Fruit fly (Drosophila melanogaster) whole organism, wandering third instar larva: ENCODE measurements around the gene Nak.

Experiments
- Abd-B ChIP-seq: fragments of >200 bp; optimal IDR thresholded peaks from 2 replicates; lab custom pipeline; 2017; ENCODE audit warnings: missing biosample characterization, missing genetic modification characterization
- CG32264 ChIP-seq: fragments of 200-800 bp; sonication (Bioruptor generic); optimal IDR thresholded peaks from 2 replicates; lab custom pipeline; 2016; ENCODE audit warnings: missing biosample characterization, missing genetic modification characterization
- CG9705 ChIP-seq: fragments of 200-800 bp; sonication (Bioruptor generic); optimal IDR thresholded peaks from 2 replicates; lab custom pipeline; 2018; ENCODE audit warnings: missing biosample characterization, mild to moderate bottlenecking, missing genetic modification characterization
- CrebA ChIP-seq: fragments of 200-800 bp; sonication (Bioruptor generic); optimal IDR thresholded peaks from 2 replicates; lab custom pipeline; 2016; ENCODE audit warnings: missing biosample characterization, mild to moderate bottlenecking, missing genetic modification characterization, borderline replicate concordance
- Dif ChIP-seq: fragments of 200-275, 200-300 bp; sonication (Bioruptor generic); optimal IDR thresholded peaks from 2 replicates; lab custom pipeline; 2018; ENCODE audit warnings: missing biosample characterization, missing genetic modification characterization; ENCODE audit not compliant: partially characterized antibody
- GATAd ChIP-seq: sonication (Bioruptor generic); optimal IDR thresholded peaks from 2 replicates; lab custom pipeline; 2016; ENCODE audit warnings: missing biosample characterization, missing genetic modification characterization
- HLH106 ChIP-seq: fragments of 200-800 bp; optimal IDR thresholded peaks from 3 replicates; lab custom pipeline; 2019; ENCODE audit warnings: missing biosample characterization, mild to moderate bottlenecking, missing genetic modification characterization, moderate library complexity
- Hnf4 ChIP-seq: fragments of 200-800 bp; sonication (Bioruptor generic); optimal IDR thresholded peaks from 2 replicates; lab custom pipeline; 2016; ENCODE audit warnings: missing biosample characterization, mild to moderate bottlenecking, missing genetic modification characterization
- Hr78 ChIP-seq: fragments of >200 bp; optimal IDR thresholded peaks from 2 replicates; lab custom pipeline; 2017; ENCODE audit warnings: missing biosample characterization, missing genetic modification characterization
- Hr83 ChIP-seq: fragments of 200-300 bp; sonication (Bioruptor generic); optimal IDR thresholded peaks from 2 replicates; lab custom pipeline; 2016; ENCODE audit warnings: missing biosample characterization, mild to moderate bottlenecking, missing genetic modification characterization, moderate library complexity; ENCODE audit not compliant: poor library complexity, severe bottlenecking
- Jra ChIP-seq: sonication (Bioruptor generic); optimal IDR thresholded peaks from 2 replicates; lab custom pipeline; 2016; ENCODE audit warnings: missing biosample characterization, missing genetic modification characterization
- Mio ChIP-seq: sonication (Bioruptor generic); optimal IDR thresholded peaks from 2 replicates; lab custom pipeline; 2016; ENCODE audit warnings: missing biosample characterization, missing genetic modification characterization
- Myc ChIP-seq: fragments of >200 bp; optimal IDR thresholded peaks from 2 replicates; lab custom pipeline; 2017
- N ChIP-seq: fragments of >200 bp; optimal IDR thresholded peaks from 2 replicates; lab custom pipeline; 2018; ENCODE audit warnings: missing biosample characterization, missing external identifiers, missing genetic modification characterization
- OdsH ChIP-seq: fragments of 200-800 bp; sonication (Bioruptor generic); optimal IDR thresholded peaks from 2 replicates; lab custom pipeline; 2016; ENCODE audit warnings: missing biosample characterization, mild to moderate bottlenecking, missing genetic modification characterization
- Rel ChIP-seq, 2 experiments: fragments of 200-800 bp; sonication (Bioruptor generic) in 1 of 2; optimal IDR thresholded peaks; 2 replicates in 1 of 2; 3 replicates in 1 of 2; lab custom pipeline; 2016 to 2019; ENCODE audit warnings: mild to moderate bottlenecking in 2 of 2, missing biosample characterization in 2 of 2, missing genetic modification characterization in 2 of 2, moderate library complexity in 1 of 2
- Sp1 ChIP-seq: fragments of 200-800 bp; sonication (Bioruptor generic); optimal IDR thresholded peaks from 3 replicates; lab custom pipeline; 2019; ENCODE audit warnings: missing biosample characterization, mild to moderate bottlenecking, missing genetic modification characterization, moderate library complexity
- Vsx2 ChIP-seq: fragments of 200-300, 225-300 bp; sonication (Bioruptor generic); optimal IDR thresholded peaks from 2 replicates; lab custom pipeline; 2018; ENCODE audit warnings: missing biosample characterization, missing genetic modification characterization; ENCODE audit not compliant: partially characterized antibody
- br ChIP-seq: fragments of 200-800 bp; sonication (Bioruptor generic); optimal IDR thresholded peaks from 2 replicates; lab custom pipeline; 2016; ENCODE audit warnings: missing biosample characterization, missing genetic modification characterization
- brk ChIP-seq: fragments of 200-800 bp; sonication (Bioruptor generic); optimal IDR thresholded peaks from 2 replicates; lab custom pipeline; 2016; ENCODE audit warnings: missing biosample characterization, mild to moderate bottlenecking, missing genetic modification characterization
- dl ChIP-seq, 2 experiments: fragments of 175-275, 200-275 bp in 1 of 2; fragments of 200-275 bp in 1 of 2; sonication (Bioruptor generic); optimal IDR thresholded peaks; lab custom pipeline; 2018; ENCODE audit warnings: mild to moderate bottlenecking in 2 of 2, missing biosample characterization in 2 of 2, missing genetic modification characterization in 2 of 2, moderate library complexity in 2 of 2; ENCODE audit not compliant: partially characterized antibody in 2 of 2, insufficient read depth in 1 of 2
- dmrt93B ChIP-seq: fragments of 200-800 bp; sonication (Bioruptor generic); optimal IDR thresholded peaks from 2 replicates; lab custom pipeline; 2018; ENCODE audit warnings: missing biosample characterization, mild to moderate bottlenecking, missing genetic modification characterization
- dsf ChIP-seq: sonication (Bioruptor generic); optimal IDR thresholded peaks from 2 replicates; lab custom pipeline; 2016; ENCODE audit warnings: missing biosample characterization, missing genetic modification characterization, borderline replicate concordance
- ey ChIP-seq: fragments of 200-800 bp; sonication (Bioruptor generic); optimal IDR thresholded peaks from 2 replicates; lab custom pipeline; 2016; ENCODE audit warnings: missing biosample characterization, missing genetic modification characterization
- foxo ChIP-seq, 2 experiments: fragments of 200-800 bp; sonication (Bioruptor generic); optimal IDR thresholded peaks; 2 replicates in 1 of 2; 3 replicates in 1 of 2; lab custom pipeline; 2016 to 2017; ENCODE audit warnings: missing biosample characterization in 2 of 2, missing genetic modification characterization in 2 of 2
- fru ChIP-seq: fragments of 200-800 bp; sonication (Bioruptor generic); optimal IDR thresholded peaks from 3 replicates; lab custom pipeline; 2016; ENCODE audit warnings: missing biosample characterization, mild to moderate bottlenecking, missing genetic modification characterization
- h ChIP-seq: fragments of 200-800 bp; sonication (Bioruptor generic); optimal IDR thresholded peaks from 3 replicates; lab custom pipeline; 2016; ENCODE audit warnings: missing biosample characterization, mild to moderate bottlenecking, missing genetic modification characterization
- jim ChIP-seq: fragments of 175-275, 200-325 bp; sonication (Bioruptor generic); optimal IDR thresholded peaks from 2 replicates; lab custom pipeline; 2016; ENCODE audit warnings: missing biosample characterization, mild to moderate bottlenecking, missing genetic modification characterization
- pan ChIP-seq: fragments of >200 bp; optimal IDR thresholded peaks from 2 replicates; lab custom pipeline; 2017
- psq ChIP-seq: fragments of 200-800 bp; sonication (Bioruptor generic); optimal IDR thresholded peaks from 3 replicates; lab custom pipeline; 2017; ENCODE audit warnings: missing biosample characterization, mild to moderate bottlenecking, missing genetic modification characterization, moderate library complexity
- rgr ChIP-seq: fragments of 200-800 bp; sonication (Bioruptor generic); optimal IDR thresholded peaks from 3 replicates; lab custom pipeline; 2016; ENCODE audit warnings: missing biosample characterization, mild to moderate bottlenecking, missing genetic modification characterization
- sage ChIP-seq: fragments of 200-800 bp; sonication (Bioruptor generic); optimal IDR thresholded peaks from 2 replicates; lab custom pipeline; 2016; ENCODE audit warnings: missing biosample characterization, mild to moderate bottlenecking, missing genetic modification characterization
- sv ChIP-seq: fragments of 200-800 bp; sonication (Bioruptor generic); optimal IDR thresholded peaks from 3 replicates; lab custom pipeline; 2016; ENCODE audit warnings: missing biosample characterization, missing genetic modification characterization
- tai ChIP-seq: sonication (Bioruptor generic); optimal IDR thresholded peaks from 2 replicates; lab custom pipeline; 2016; ENCODE audit warnings: missing biosample characterization, missing genetic modification characterization
- usp ChIP-seq: fragments of >200 bp; optimal IDR thresholded peaks from 2 replicates; lab custom pipeline; 2017; ENCODE audit warnings: missing biosample characterization, missing genetic modification characterization
- woc ChIP-seq: sonication (Bioruptor generic); optimal IDR thresholded peaks from 2 replicates; lab custom pipeline; 2016; ENCODE audit warnings: missing biosample characterization, mild to moderate bottlenecking, missing genetic modification characterization

Gene Nak

DNA sequence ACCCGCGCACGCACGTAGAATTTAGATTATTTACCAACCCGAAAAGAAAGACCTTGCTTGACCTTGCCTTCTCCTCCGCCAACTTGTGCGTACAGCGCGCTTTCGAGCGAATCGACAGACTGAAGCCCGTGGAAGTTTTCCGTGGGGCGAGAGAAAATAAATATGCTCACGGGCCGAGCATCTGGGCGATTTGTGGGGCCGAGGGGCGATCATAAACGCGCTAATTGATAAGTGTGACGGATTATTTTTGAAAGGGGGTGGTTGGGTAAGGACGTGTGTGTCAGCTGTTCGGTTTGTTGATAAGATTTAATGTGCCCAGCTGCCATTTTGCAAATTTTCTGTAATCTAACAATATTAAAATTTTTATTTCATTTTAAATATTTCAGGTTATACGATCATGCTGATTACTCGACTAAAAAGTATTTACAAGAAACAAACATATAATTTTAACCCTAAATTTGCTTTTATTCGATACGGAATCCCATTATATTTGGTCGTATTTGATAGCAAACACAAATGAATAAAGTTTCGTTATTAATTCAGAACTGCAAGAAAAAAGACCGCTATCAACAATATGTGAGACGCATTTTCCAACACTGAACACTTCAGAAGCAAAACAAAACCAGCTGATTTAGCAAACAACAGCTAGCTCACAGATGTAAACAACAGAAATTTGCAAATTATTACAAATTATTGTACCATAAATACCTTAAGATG lies 5.7 kb upstream of the Nak start, which contains the start of the genes L2HGDH and CG10431 (continued):
- TF ChIP-seq Hnf4 (GFP tag; lab: Kevin White, UChicago): peak; percentile 77
- TF ChIP-seq Mio (GFP tag; lab: Kevin White, UChicago): no peak
- no peak for TF ChIP-seq N (GFP tag; lab: Kevin White, UChicago)
- no peak for TF ChIP-seq usp (GFP tag; lab: Kevin White, UChicago)
- TF ChIP-seq fru: peak; percentile 79
- TF ChIP-seq tai (GFP tag; lab: Kevin White, UChicago): no peak
- TF ChIP-seq woc: peak; percentile 57

DNA sequence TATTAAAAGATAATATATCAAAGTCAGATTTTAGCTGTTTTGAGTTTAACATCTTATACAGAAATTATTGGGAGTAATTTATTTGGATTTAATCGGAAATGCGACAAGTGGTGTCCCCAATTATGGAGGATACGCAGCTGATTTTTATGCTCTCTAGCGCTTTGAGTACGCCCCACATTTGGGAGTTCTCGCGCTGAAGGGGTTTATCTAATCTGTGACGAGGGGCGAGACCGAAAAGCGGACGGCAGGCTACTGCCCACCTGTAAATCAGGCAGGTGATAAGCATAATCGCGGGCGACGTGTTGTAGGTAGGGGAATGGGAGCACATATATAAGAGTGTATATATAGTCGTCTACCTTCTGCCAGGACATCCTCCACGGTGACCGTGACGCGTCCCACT lies 647 bp downstream of the Nak start:
- TF ChIP-seq HLH106 (tag; lab: Kevin White, UChicago): no peak
- peak; percentile 3 for TF ChIP-seq h (GFP tag; lab: Kevin White, UChicago)
- TF ChIP-seq, all 38 proteins: peak for 1

DNA sequence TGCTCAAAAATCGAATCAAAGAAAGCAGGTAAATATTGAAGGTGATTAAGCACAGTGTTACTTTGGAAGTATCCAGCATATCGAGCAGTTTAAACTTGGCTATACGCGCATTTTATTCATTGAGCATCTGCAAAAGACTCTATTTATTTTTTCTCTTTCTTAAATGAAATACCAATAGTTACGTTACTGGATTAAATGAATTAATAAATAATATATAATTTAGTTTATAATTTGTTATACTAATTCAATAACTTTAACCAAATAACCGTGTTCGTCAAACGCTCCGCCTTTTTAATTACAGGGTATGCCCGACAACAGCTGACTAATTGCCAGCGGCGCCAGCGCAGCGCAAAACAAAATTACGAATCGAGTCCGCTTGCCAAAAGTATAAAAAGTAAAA lies 1.7 kb downstream of the Nak start:
- TF ChIP-seq usp (GFP tag; lab: Kevin White, UChicago) (no peak), h (GFP tag; lab: Kevin White, UChicago) (no peak), Hr83 (GFP tag; lab: Kevin White, UChicago) (no peak), Sp1 (GFP tag; lab: Kevin White, UChicago) (peak; percentile 73), dl (GFP tag; optimal IDR thresholded peaks at IDR 0.05; lab: Kevin White, UChicago; ENCODE audit: insufficient read depth in 1 of 2, partially characterized antibody in 2 of 2) (no peak), CG9705 (GFP tag; lab: Kevin White, UChicago) (peak; percentile 0), rgr (GFP tag; lab: Kevin White, UChicago) (peak; percentile 52), brk (no peak), GATAd (GFP tag; lab: Kevin White, UChicago) (no peak), OdsH (peak; percentile 51), Dif (GFP tag; lab: Kevin White, UChicago) (no peak), br (no peak), Rel (GFP tag; optimal IDR thresholded peaks at IDR 0.05; lab: Kevin White, UChicago) (no peak), Rel (tag; optimal IDR thresholded peaks at IDR 0.05; lab: Kevin White, UChicago) (peak; percentile 16), tai (GFP tag; lab: Kevin White, UChicago) (no peak), woc (no peak), Hr78 (GFP tag; lab: Kevin White, UChicago) (no peak), dsf (GFP tag; lab: Kevin White, UChicago) (no peak), N (GFP tag; lab: Kevin White, UChicago) (no peak), dmrt93B (GFP tag; lab: Kevin White, UChicago) (peak; percentile 53), fru (no peak), Mio (GFP tag; lab: Kevin White, UChicago) (no peak), Hnf4 (GFP tag; lab: Kevin White, UChicago) (no peak), HLH106 (tag; lab: Kevin White, UChicago) (peak; percentile 80), foxo (GFP tag; optimal IDR thresholded peaks at IDR 0.05; lab: Kevin White, UChicago) (peak in 1 of 2 experiments; percentile 73), psq (GFP tag; lab: Kevin White, UChicago) (peak; percentile 60), CrebA (GFP tag; lab: Kevin White, UChicago) (no peak), pan (no peak), Abd-B (no peak), jim (GFP tag; lab: Kevin White, UChicago) (no peak), CG32264 (GFP tag; lab: Kevin White, UChicago) (no peak)

DNA sequence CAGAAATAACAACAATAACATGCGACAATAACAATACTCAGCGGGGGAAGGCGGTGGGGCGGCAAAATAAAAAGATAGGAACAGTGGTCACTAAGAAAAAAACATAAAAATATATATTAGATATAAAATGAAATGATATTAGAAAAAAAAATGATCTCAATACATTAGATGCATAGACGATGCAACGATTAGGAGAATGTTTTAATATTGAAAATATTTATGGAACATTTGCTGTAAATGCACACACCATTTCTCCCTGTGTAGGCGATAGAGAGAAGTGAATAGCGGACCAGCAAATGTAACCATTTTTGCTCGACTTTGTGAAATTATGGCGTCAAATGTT lies 2.4 kb downstream of the Nak start:
- TF ChIP-seq psq (GFP tag; lab: Kevin White, UChicago) (no peak), Dif (GFP tag; lab: Kevin White, UChicago) (no peak), CG9705 (GFP tag; lab: Kevin White, UChicago) (no peak), Hr83 (GFP tag; lab: Kevin White, UChicago) (no peak), Jra (no peak), OdsH (no peak), sage (GFP tag; lab: Kevin White, UChicago) (peak; percentile 29), h (GFP tag; lab: Kevin White, UChicago) (peak; percentile 63), dsf (GFP tag; lab: Kevin White, UChicago) (no peak), ey (peak; percentile 21), HLH106 (tag; lab: Kevin White, UChicago) (peak; percentile 20), Rel (GFP tag; optimal IDR thresholded peaks at IDR 0.05; lab: Kevin White, UChicago) (no peak), Rel (tag; optimal IDR thresholded peaks at IDR 0.05; lab: Kevin White, UChicago) (no peak), sv (GFP tag; lab: Kevin White, UChicago) (peak; percentile 76), dmrt93B (GFP tag; lab: Kevin White, UChicago) (no peak), woc (no peak), CrebA (GFP tag; lab: Kevin White, UChicago) (no peak), CG32264 (GFP tag; lab: Kevin White, UChicago) (no peak), foxo (GFP tag; optimal IDR thresholded peaks at IDR 0.05; lab: Kevin White, UChicago) (peak in 1 of 2 experiments; percentile 32), usp (GFP tag; lab: Kevin White, UChicago) (no peak), fru (no peak), br (peak; percentile 33), rgr (GFP tag; lab: Kevin White, UChicago) (peak; percentile 25), Hr78 (GFP tag; lab: Kevin White, UChicago) (no peak), Vsx2 (GFP tag; lab: Kevin White, UChicago) (no peak), tai (GFP tag; lab: Kevin White, UChicago) (no peak), jim (GFP tag; lab: Kevin White, UChicago) (no peak), Myc (lab: Kevin White, UChicago) (no peak), dl (GFP tag; optimal IDR thresholded peaks at IDR 0.05; lab: Kevin White, UChicago; ENCODE audit: insufficient read depth in 1 of 2, partially characterized antibody in 2 of 2) (no peak)
